Worm (Caenorhabditis elegans): ENCODE measurements around the gene Y57G11C.14.

DNA sequence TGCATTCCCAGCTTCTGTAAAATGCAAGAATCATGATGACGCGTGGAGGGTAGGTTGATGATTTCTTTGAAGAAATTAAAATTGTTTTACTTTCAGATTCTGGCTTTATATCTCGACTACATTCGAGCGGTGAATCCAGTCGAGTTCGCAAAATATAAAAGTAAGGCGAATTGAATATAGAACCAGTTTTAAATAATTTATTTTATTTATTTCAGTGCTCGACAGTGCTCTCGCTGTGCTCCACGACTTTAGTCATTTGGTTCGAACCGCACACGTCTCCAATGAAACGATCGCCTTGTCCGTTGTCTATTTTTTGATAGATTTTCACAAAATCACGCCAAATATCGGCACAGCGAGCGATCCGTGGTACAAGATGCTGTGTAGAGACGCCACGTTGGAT lies 16.9 kb upstream of the Y57G11C.14 start, which contains the start of gene Y57G11C.1130:
- TF ChIP-seq tab-1 (GFP tag; IDR thresholded peaks at IDR 0.05) (no peak), cog-1 (tag; optimal IDR thresholded peaks at IDR 0.05) (no peak), flt-1 (GFP tag; IDR thresholded peaks at IDR 0.05) (no peak), ztf-29 (GFP tag; IDR thresholded peaks at IDR 0.05) (no peak), med-1 (GFP tag; optimal IDR thresholded peaks at IDR 0.05; ENCODE audit: insufficient read depth) (no peak), ref-1 (GFP tag; conservative IDR thresholded peaks at IDR 0.05) (no peak), klf-2 (GFP tag; conservative IDR thresholded peaks at IDR 0.05) (no peak), T22C8.4 (GFP tag; IDR thresholded peaks at IDR 0.05) (no peak), ztf-23 (GFP tag; IDR thresholded peaks at IDR 0.05) (no peak)
